Fruit fly (Drosophila melanogaster) whole organism, pupa: Measurements from ENCODE around the gene CCT2.
A peak's percentile ranks its signal among the peaks of the same experiment; 100 is the strongest.

Source experiments
- CG10348 ChIP-seq: fragments of 200-800 bp; sonication (Bioruptor generic); IDR thresholded peaks from 2 replicates; pipeline ENCODE4 v1.3.6; 2022; ENCODE audit warnings: missing biosample characterization, missing genetic modification characterization
- CG12605 ChIP-seq: fragments of 200-800 bp; sonication (Bioruptor generic); IDR thresholded peaks from 2 replicates; pipeline ENCODE4 v1.3.6; 2022; ENCODE audit warnings: missing biosample characterization, missing genetic modification characterization
- CG13204 ChIP-seq: fragments of 200-800 bp; sonication (Bioruptor generic); optimal IDR thresholded peaks from 2 replicates; lab custom pipeline; 2018; ENCODE audit warnings: missing biosample characterization, mild to moderate bottlenecking, missing genetic modification characterization, moderate library complexity
- CG14655 ChIP-seq: fragments of 200-800 bp; sonication (Bioruptor generic); optimal IDR thresholded peaks from 3 replicates; lab custom pipeline; 2017; ENCODE audit warnings: mild to moderate bottlenecking, missing biosample characterization, missing genetic modification reagents, missing genetic modification characterization
- CG15710 ChIP-seq: fragments of 200-800 bp; sonication (Bioruptor generic); optimal IDR thresholded peaks from 2 replicates; lab custom pipeline; 2018; ENCODE audit warnings: missing biosample characterization, mild to moderate bottlenecking, missing genetic modification characterization, moderate library complexity
- CG17806 ChIP-seq: fragments of 200-800 bp; sonication (Bioruptor generic); optimal IDR thresholded peaks from 2 replicates; lab custom pipeline; 2018; ENCODE audit warnings: missing biosample characterization, mild to moderate bottlenecking, missing genetic modification characterization, moderate library complexity
- CG32121 ChIP-seq: fragments of 200-800 bp; sonication (Bioruptor generic); IDR thresholded peaks from 2 replicates; pipeline ENCODE4 v1.3.6; 2022; ENCODE audit warnings: missing biosample characterization, missing genetic modification characterization
- CG34367 ChIP-seq: fragments of 200-800 bp; sonication (Bioruptor generic); optimal IDR thresholded peaks from 2 replicates; lab custom pipeline; 2018; ENCODE audit warnings: missing biosample characterization, mild to moderate bottlenecking, missing genetic modification characterization
- CG4496 ChIP-seq: fragments of 200-800 bp; sonication (Bioruptor generic); IDR thresholded peaks from 3 replicates; pipeline ENCODE4 v1.3.6; 2022; ENCODE audit warnings: missing biosample characterization, missing genetic modification characterization
- CG8159 ChIP-seq: fragments of 200-800 bp; sonication (Bioruptor generic); optimal IDR thresholded peaks from 3 replicates; lab custom pipeline; 2018; ENCODE audit warnings: missing biosample characterization, mild to moderate bottlenecking, missing genetic modification characterization, moderate library complexity
- CG8301 ChIP-seq: fragments of 200-800 bp; sonication (Bioruptor generic); optimal IDR thresholded peaks from 2 replicates; lab custom pipeline; 2018; ENCODE audit warnings: missing biosample characterization, mild to moderate bottlenecking, missing genetic modification characterization
- CG9948 ChIP-seq: fragments of 200-800 bp; sonication (Bioruptor generic); optimal IDR thresholded peaks from 2 replicates; lab custom pipeline; 2018; ENCODE audit warnings: missing biosample characterization, mild to moderate bottlenecking, missing genetic modification characterization, moderate library complexity
- D1 ChIP-seq: fragments of 200-800 bp; sonication (Bioruptor generic); optimal IDR thresholded peaks from 2 replicates; lab custom pipeline; 2018; ENCODE audit warnings: missing biosample characterization, mild to moderate bottlenecking, missing genetic modification characterization, moderate library complexity
- EcR ChIP-seq: fragments of 200-800 bp; sonication (Bioruptor generic); optimal IDR thresholded peaks from 3 replicates; lab custom pipeline; 2019; ENCODE audit warnings: missing biosample characterization, missing genetic modification characterization, mild to moderate bottlenecking, moderate library complexity, missing genetic modification reagents
- Ets98B ChIP-seq: fragments of 200-800 bp; sonication (Bioruptor generic); IDR thresholded peaks from 2 replicates; pipeline ENCODE4 v1.3.6; 2022; ENCODE audit warnings: missing biosample characterization, missing genetic modification characterization
- Pif1A ChIP-seq: fragments of 200-800 bp; sonication (Bioruptor generic); optimal IDR thresholded peaks from 3 replicates; lab custom pipeline; 2016; ENCODE audit warnings: missing biosample characterization, missing genetic modification characterization
- Pif1B ChIP-seq: fragments of 200-800 bp; sonication (Bioruptor generic); optimal IDR thresholded peaks from 3 replicates; lab custom pipeline; 2016; ENCODE audit warnings: missing biosample characterization, missing genetic modification characterization
- Snoo ChIP-seq: fragments of 200-800 bp; sonication (Bioruptor generic); optimal IDR thresholded peaks from 3 replicates; lab custom pipeline; 2017; ENCODE audit warnings: missing biosample characterization, mild to moderate bottlenecking, missing genetic modification characterization, inconsistent platforms
- fd96Ca ChIP-seq: fragments of 200-800 bp; sonication (Bioruptor generic); IDR thresholded peaks from 3 replicates; pipeline ENCODE4 v1.3.6; 2022; ENCODE audit warnings: missing biosample characterization, missing genetic modification characterization
- gl ChIP-seq: fragments of 200-800 bp; sonication (Bioruptor generic); optimal IDR thresholded peaks from 2 replicates; lab custom pipeline; 2018; ENCODE audit warnings: missing biosample characterization, mild to moderate bottlenecking, missing genetic modification characterization
- rn ChIP-seq: fragments of 200-800 bp; sonication (Bioruptor generic); IDR thresholded peaks from 2 replicates; pipeline ENCODE4 v1.3.6; 2022; ENCODE audit warnings: missing biosample characterization, missing genetic modification characterization

The CCT2 gene

DNA sequence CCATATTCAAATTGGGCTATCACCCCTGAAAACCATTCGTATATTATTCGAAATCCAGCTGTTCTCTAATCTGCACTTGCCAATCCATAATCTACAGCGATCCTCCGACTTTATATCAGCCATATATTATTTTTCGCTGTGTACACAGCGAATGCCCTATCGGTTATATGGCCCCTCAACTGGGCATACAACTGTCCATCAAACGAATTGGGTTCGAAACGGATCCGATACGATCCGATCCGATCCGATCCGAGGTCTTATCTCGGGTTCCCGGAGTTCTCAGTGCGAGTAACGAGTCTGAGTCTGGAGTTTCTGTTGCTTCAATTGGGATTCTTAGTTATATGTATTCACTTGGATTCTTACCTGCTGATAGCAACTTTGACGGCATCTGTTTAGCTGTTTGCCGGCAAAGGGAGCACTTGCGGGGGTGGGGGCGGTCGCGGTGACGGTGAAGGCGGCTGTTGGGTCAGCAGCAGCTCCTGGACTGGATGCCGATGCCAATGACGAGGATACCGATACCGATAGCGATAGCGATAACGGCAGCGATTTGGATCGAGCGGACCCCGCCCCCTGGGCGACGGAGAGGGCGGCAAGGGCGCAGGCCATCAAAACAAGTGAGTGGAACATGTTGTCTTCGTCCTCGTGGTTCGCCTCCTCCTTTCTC, 44.4 kb downstream of the CCT2 start:
- TF ChIP-seq fd96Ca (GFP tag; lab: Robert Waterston, UW) (no peak), CG12605 (GFP tag; lab: Robert Waterston, UW) (no peak), CG15710 (tag; lab: Kevin White, UChicago) (no peak), EcR (no peak), Pif1A (GFP tag; lab: Kevin White, UChicago) (no peak), CG8159 (tag; lab: Kevin White, UChicago) (no peak), CG14655 (no peak), D1 (tag; lab: Kevin White, UChicago) (no peak), CG10348 (GFP tag; lab: Robert Waterston, UW) (no peak), rn (GFP tag; lab: Robert Waterston, UW) (no peak), CG8301 (tag; lab: Kevin White, UChicago) (no peak)

DNA sequence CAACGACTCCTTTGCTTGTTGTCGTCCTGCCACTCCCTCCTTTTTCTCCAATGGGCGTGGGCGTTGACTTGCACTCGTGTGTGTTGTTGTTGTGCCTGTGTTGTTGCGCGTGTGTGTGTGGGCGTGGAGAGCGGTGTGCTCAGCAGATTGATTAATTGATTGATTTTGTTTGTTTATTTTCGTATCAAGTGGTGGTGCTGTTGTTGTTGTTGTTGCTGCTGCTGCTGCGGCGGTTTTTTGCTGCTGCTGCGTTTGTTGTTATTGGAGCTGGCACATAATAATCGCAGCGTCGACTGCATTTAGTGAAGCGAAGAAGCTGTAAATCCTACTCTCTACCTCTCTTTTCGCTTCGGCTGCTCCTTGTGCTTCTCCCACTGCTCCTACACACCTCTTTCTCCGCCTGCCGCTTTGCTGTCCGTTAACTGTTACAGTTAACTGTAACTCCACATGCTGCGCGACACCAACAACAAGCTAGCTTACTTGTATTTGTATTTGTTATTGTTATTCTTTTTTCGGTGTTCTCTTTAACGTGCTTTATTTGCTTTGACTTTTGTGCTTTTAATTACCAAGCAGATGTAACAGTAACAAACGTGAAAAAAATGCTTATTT, 45.0 kb downstream of the CCT2 start:
- TF ChIP-seq CG34367 = peak; percentile 27
- TF ChIP-seq CG8301 (tag; lab: Kevin White, UChicago) = no peak
- TF ChIP-seq CG12605 (GFP tag; lab: Robert Waterston, UW) = peak; percentile 67; the same call in 1 of the 2 replicates
- no peak for TF ChIP-seq fd96Ca (GFP tag; lab: Robert Waterston, UW)
- TF ChIP-seq CG13204 = peak; percentile 68
- TF ChIP-seq CG14655 = peak; percentile 27
- peak; percentile 31 for TF ChIP-seq gl (tag; lab: Kevin White, UChicago)
- TF ChIP-seq CG4496 (GFP tag; lab: Robert Waterston, UW) = peak; percentile 40; the same call in 1 of the 3 replicates

DNA sequence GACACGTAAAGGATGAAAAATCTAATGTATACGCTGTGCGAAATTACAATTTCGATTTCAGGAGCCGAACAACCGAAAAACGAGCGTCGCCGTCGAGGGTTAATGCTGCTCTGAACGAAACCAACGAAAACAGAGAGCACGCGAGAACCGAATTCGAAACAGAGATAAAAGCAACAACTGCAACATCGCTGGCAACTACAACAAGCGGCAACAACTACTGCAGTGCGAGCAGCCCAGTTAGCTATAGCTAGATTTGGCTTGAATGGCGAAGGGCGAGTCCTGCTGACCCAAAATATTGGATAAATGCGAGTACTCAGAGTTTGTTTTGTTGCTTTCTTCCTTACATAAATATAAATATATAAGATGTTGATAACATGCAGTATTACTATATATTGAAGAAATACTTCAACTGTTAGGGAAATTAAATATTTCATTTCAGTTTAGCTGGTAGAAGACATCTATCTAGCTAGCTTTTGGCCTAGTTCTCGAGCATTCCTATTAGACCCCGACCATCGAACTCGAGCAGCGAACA, 45.7 kb downstream of the CCT2 start, which contains the start of gene fend:
fend (minus strand) TSS at position 178 of the 532 bp plus-strand sequence.
- TF ChIP-seq CG32121 (GFP tag; lab: Robert Waterston, UW) (0 out of 2 replicates have a peak, but pooled peaks have one; percentile 27), EcR (no peak), CG13204 (no peak), Ets98B (no peak), CG10348 (GFP tag; lab: Robert Waterston, UW) (no peak), fd96Ca (GFP tag; lab: Robert Waterston, UW) (no peak), CG14655 (peak; percentile 49), CG12605 (GFP tag; lab: Robert Waterston, UW) (no peak), CG8301 (tag; lab: Kevin White, UChicago) (peak; percentile 43), Pif1A (GFP tag; lab: Kevin White, UChicago) (no peak), CG34367 (peak; percentile 41), CG17806 (tag; lab: Kevin White, UChicago) (no peak), D1 (tag; lab: Kevin White, UChicago) (no peak), Pif1B (GFP tag; lab: Kevin White, UChicago) (peak; percentile 49), CG4496 (GFP tag; lab: Robert Waterston, UW) (no peak), CG15710 (tag; lab: Kevin White, UChicago) (peak; percentile 52), rn (GFP tag; lab: Robert Waterston, UW) (no peak), CG9948 (tag; lab: Kevin White, UChicago) (peak; percentile 2), Snoo (tag; lab: Kevin White, UChicago) (peak; percentile 7), gl (tag; lab: Kevin White, UChicago) (no peak), CG8159 (tag; lab: Kevin White, UChicago) (peak; percentile 62)

dm6 chrX:9136776-9137550, 47.6 kb downstream of the CCT2 start:
- TF ChIP-seq Pif1B (GFP tag; lab: Kevin White, UChicago) (no peak), CG34367 (no peak), Ets98B (no peak), CG10348 (GFP tag; lab: Robert Waterston, UW) (no peak), EcR (no peak), Snoo (tag; lab: Kevin White, UChicago) (no peak), CG14655 (peak; percentile 6), CG4496 (GFP tag; lab: Robert Waterston, UW) (0 out of 3 replicates have a peak, but pooled peaks have one; percentile 6), CG32121 (GFP tag; lab: Robert Waterston, UW) (peak; percentile 13; the same call in 1 of the 2 replicates), CG8301 (tag; lab: Kevin White, UChicago) (no peak), CG13204 (no peak), gl (tag; lab: Kevin White, UChicago) (no peak), Pif1A (GFP tag; lab: Kevin White, UChicago) (no peak), D1 (tag; lab: Kevin White, UChicago) (no peak), CG8159 (tag; lab: Kevin White, UChicago) (peak; percentile 5), CG17806 (tag; lab: Kevin White, UChicago) (no peak), CG12605 (GFP tag; lab: Robert Waterston, UW) (no peak), fd96Ca (GFP tag; lab: Robert Waterston, UW) (no peak), rn (GFP tag; lab: Robert Waterston, UW) (no peak), CG9948 (tag; lab: Kevin White, UChicago) (no peak), CG15710 (tag; lab: Kevin White, UChicago) (no peak)
